Worm (Caenorhabditis elegans): ENCODE results near the gene K01A6.6.

- TF ChIP-seq ceh-31 (tag; optimal IDR thresholded peaks at IDR 0.05) (no peak), hlh-30 (tag; optimal IDR thresholded peaks at IDR 0.05; ENCODE audit: insufficient read depth) (no peak), fkh-10 (GFP tag; optimal IDR thresholded peaks at IDR 0.05) (no peak), pha-4 (tag; optimal IDR thresholded peaks at IDR 0.05) (no peak), ceh-22 (tag; optimal IDR thresholded peaks at IDR 0.05) (no peak), che-1 (tag; optimal IDR thresholded peaks at IDR 0.05) (no peak), ztf-16 (tag; optimal IDR thresholded peaks at IDR 0.05) (no peak)
Observed at ce11 chrIV:11716414-11716813, 18.7 kb upstream of the K01A6.6 start.

Data from whole organism, late embryonic.